Fruit fly (Drosophila melanogaster): ENCODE measurements around the gene CG42371.

The CG42371 gene

dm6 chr2L:2175090-2175830 is 41.8 kb downstream of the CG42371 start (continued):
- peak; percentile 30; the same call in 1 of the 2 replicates for TF ChIP-seq Adf1 (GFP tag; IDR thresholded peaks at IDR 0.05)
- no peak for TF ChIP-seq CG7372 (GFP tag; IDR thresholded peaks at IDR 0.05)
- TF ChIP-seq Stat92E (GFP tag; optimal IDR thresholded peaks at IDR 0.05) = no peak

dm6 chr2L:2173604-2174003 is 43.4 kb downstream of the CG42371 start:
- TF ChIP-seq Pdp1 (GFP tag; optimal IDR thresholded peaks at IDR 0.05) (peak in 1 of 2 experiments; percentile 87), CG17328 (GFP tag; IDR thresholded peaks at IDR 0.05) (no peak), sens (GFP tag) (peak; percentile 35), Eip74EF (GFP tag; optimal IDR thresholded peaks at IDR 0.05) (peak in 1 of 2 experiments; percentile 78), az2 (GFP tag; optimal IDR thresholded peaks at IDR 0.05) (no peak), aop (GFP tag; IDR thresholded peaks at IDR 0.05) (peak; percentile 38; the same call in 1 of the 2 replicates), wdn (GFP tag; IDR thresholded peaks at IDR 0.05) (no peak), CG11456 (GFP tag; IDR thresholded peaks at IDR 0.05) (no peak), CG13894 (tag; optimal IDR thresholded peaks at IDR 0.05) (peak; percentile 18), z (GFP tag; IDR thresholded peaks at IDR 0.05) (0 out of 3 replicates have a peak, but pooled peaks have one; percentile 57), Med (GFP tag) (peak; percentile 55), cg (GFP tag; optimal IDR thresholded peaks at IDR 0.05) (peak; percentile 7), Aef1 (GFP tag; IDR thresholded peaks at IDR 0.05) (no peak), CG15269 (tag; optimal IDR thresholded peaks at IDR 0.05) (peak; percentile 69), CG12769 (tag; optimal IDR thresholded peaks at IDR 0.05) (peak; percentile 49), Trl (optimal IDR thresholded peaks at IDR 0.05) (peak; percentile 1 to 25), Trl (GFP tag; optimal IDR thresholded peaks at IDR 0.05) (no peak), ind (GFP tag; optimal IDR thresholded peaks at IDR 0.05) (no peak), Dbx (GFP tag; IDR thresholded peaks at IDR 0.05) (0 out of 3 replicates have a peak, but pooled peaks have one; percentile 9), CG2199 (GFP tag; IDR thresholded peaks at IDR 0.05) (0 out of 3 replicates have a peak, but pooled peaks have one; percentile 19), Hmr (GFP tag; optimal IDR thresholded peaks at IDR 0.05) (no peak), CG10321 (GFP tag; IDR thresholded peaks at IDR 0.05) (peak; percentile 18; the same call in 1 of the 2 replicates), CG1233 (GFP tag; optimal IDR thresholded peaks at IDR 0.05) (no peak), CG3726 (GFP tag; IDR thresholded peaks at IDR 0.05) (no peak), CG1832 (GFP tag; optimal IDR thresholded peaks at IDR 0.05) (peak; percentile 49), CG2889 (GFP tag; IDR thresholded peaks at IDR 0.05) (no peak), cad (GFP tag; optimal IDR thresholded peaks at IDR 0.05) (no peak)

dm6 chr2L:2173191-2173590 is 43.9 kb downstream of the CG42371 start:
- TF ChIP-seq CG15269 (tag; optimal IDR thresholded peaks at IDR 0.05) (no peak), ac (GFP tag; optimal IDR thresholded peaks at IDR 0.05) (no peak), phol (tag; optimal IDR thresholded peaks at IDR 0.05) (no peak), CG4820 (GFP tag; optimal IDR thresholded peaks at IDR 0.05) (no peak), crol (GFP tag; IDR thresholded peaks at IDR 0.05) (peak; percentile 78), usp (GFP tag; optimal IDR thresholded peaks at IDR 0.05) (no peak), ato (GFP tag; IDR thresholded peaks at IDR 0.05; ENCODE audit: partially characterized antibody) (no peak), klu (GFP tag; IDR thresholded peaks at IDR 0.05) (no peak), chinmo (GFP tag; IDR thresholded peaks at IDR 0.05; ENCODE audit: partially characterized antibody) (0 out of 4 replicates have a peak, but pooled peaks have one; percentile 54), CG9437 (GFP tag; optimal IDR thresholded peaks at IDR 0.05) (peak; percentile 56)

Data from whole organism, embryonic.